Fruit fly (Drosophila melanogaster) whole organism, adult: ENCODE measurements around the gene CG46306.

Experiments
- CG11617 ChIP-seq: fragments of 200-800 bp; sonication (Bioruptor generic); optimal IDR thresholded peaks from 2 replicates; lab custom pipeline; 2017; ENCODE audit warnings: mild to moderate bottlenecking, missing biosample characterization, missing genetic modification reagents, missing genetic modification characterization
- CG12768 ChIP-seq: fragments of 200-800 bp; sonication (Bioruptor generic); optimal IDR thresholded peaks from 2 replicates; lab custom pipeline; 2017; ENCODE audit warnings: missing biosample characterization, missing genetic modification characterization, mild to moderate bottlenecking, moderate library complexity, missing genetic modification reagents
- CG14711 ChIP-seq: fragments of 200-800 bp; sonication (Bioruptor generic); optimal IDR thresholded peaks from 2 replicates; lab custom pipeline; 2018; ENCODE audit warnings: missing biosample characterization, mild to moderate bottlenecking, missing genetic modification characterization, moderate library complexity
- CG1620 ChIP-seq: fragments of 200-800 bp; sonication (Bioruptor generic); optimal IDR thresholded peaks from 2 replicates; lab custom pipeline; 2016; ENCODE audit warnings: missing biosample characterization, missing genetic modification characterization
- CG33017 ChIP-seq: fragments of 200-800 bp; sonication (Bioruptor generic); optimal IDR thresholded peaks from 2 replicates; lab custom pipeline; 2018; ENCODE audit warnings: missing biosample characterization, mild to moderate bottlenecking, missing genetic modification characterization, moderate library complexity
- CG5204 ChIP-seq: fragments of 200-800 bp; sonication (Bioruptor generic); optimal IDR thresholded peaks from 2 replicates; lab custom pipeline; 2016; ENCODE audit warnings: missing biosample characterization, missing genetic modification characterization
- CG7045 ChIP-seq: fragments of 200-800 bp; sonication (Bioruptor generic); optimal IDR thresholded peaks from 2 replicates; lab custom pipeline; 2017; ENCODE audit warnings: missing biosample characterization, mild to moderate bottlenecking, missing genetic modification characterization
- CG7101 ChIP-seq: fragments of 200-800 bp; sonication (Bioruptor generic); optimal IDR thresholded peaks from 2 replicates; lab custom pipeline; 2018; ENCODE audit warnings: missing biosample characterization, mild to moderate bottlenecking, missing genetic modification characterization, moderate library complexity
- Clk ChIP-seq: fragments of 200-800 bp; sonication (Bioruptor generic); optimal IDR thresholded peaks from 2 replicates; lab custom pipeline; 2017; ENCODE audit warnings: missing biosample characterization, missing genetic modification characterization
- Crg-1 ChIP-seq: fragments of 200-800 bp; sonication (Bioruptor generic); optimal IDR thresholded peaks from 2 replicates; lab custom pipeline; 2016; ENCODE audit warnings: missing biosample characterization, missing genetic modification characterization
- Hr96 ChIP-seq: fragments of 200-800 bp; sonication (Bioruptor generic); optimal IDR thresholded peaks from 2 replicates; lab custom pipeline; 2016; ENCODE audit warnings: missing biosample characterization, missing genetic modification characterization
- Mnt ChIP-seq: fragments of 200-800 bp; sonication (Bioruptor generic); optimal IDR thresholded peaks from 2 replicates; lab custom pipeline; 2016; ENCODE audit warnings: missing biosample characterization, mild to moderate bottlenecking, missing genetic modification characterization
- bab1 ChIP-seq: fragments of 200-800 bp; sonication (Bioruptor generic); optimal IDR thresholded peaks from 3 replicates; lab custom pipeline; 2019; ENCODE audit warnings: missing biosample characterization, mild to moderate bottlenecking, missing genetic modification characterization, moderate library complexity
- cic ChIP-seq: fragments of 200-800 bp; sonication (Bioruptor generic); optimal IDR thresholded peaks from 2 replicates; lab custom pipeline; 2017; ENCODE audit warnings: missing biosample characterization, mild to moderate bottlenecking, missing genetic modification characterization, moderate library complexity
- cnc ChIP-seq, 2 experiments: fragments of >200 bp; optimal IDR thresholded peaks; 2 replicates each; lab custom pipeline; 2017
- kay ChIP-seq: fragments of 200-800 bp; sonication (Bioruptor generic); peaks from one replicate; lab custom pipeline; 2016; ENCODE audit warnings: missing biosample characterization, missing genetic modification characterization, borderline replicate concordance
- ovo ChIP-seq: fragments of 200-800 bp; sonication (Bioruptor generic); optimal IDR thresholded peaks from 2 replicates; lab custom pipeline; 2016; ENCODE audit warnings: missing biosample characterization, missing genetic modification characterization
- pad ChIP-seq: fragments of 200-800 bp; sonication (Bioruptor generic); optimal IDR thresholded peaks from 3 replicates; lab custom pipeline; 2017; ENCODE audit warnings: missing biosample characterization, missing genetic modification characterization, mild to moderate bottlenecking, moderate library complexity, missing genetic modification reagents
- tj ChIP-seq: fragments of 200-800 bp; sonication (Bioruptor generic); optimal IDR thresholded peaks from 3 replicates; lab custom pipeline; 2017; ENCODE audit warnings: missing biosample characterization, mild to moderate bottlenecking, missing genetic modification characterization, moderate library complexity
- toe ChIP-seq: fragments of 200-800 bp; sonication (Bioruptor generic); optimal IDR thresholded peaks from 2 replicates; lab custom pipeline; 2016; ENCODE audit warnings: missing biosample characterization, missing genetic modification characterization

Gene CG46306

dm6 chrX:16844295-16844694 is 9.0 kb upstream of the CG46306 start, which contains the start of gene RSG7:
Gene RSG7, minus strand, starts transcription at chrX:16844433.
- TF ChIP-seq Hr96 (GFP tag; lab: Kevin White, UChicago) = no peak
- TF ChIP-seq ovo (GFP tag; lab: Kevin White, UChicago) = no peak
- TF ChIP-seq CG33017 = no peak

dm6 chrX:16839905-16840304 is 4.6 kb upstream of the CG46306 start:
- TF ChIP-seq CG7045 (GFP tag; lab: Kevin White, UChicago) (no peak), toe (GFP tag; lab: Kevin White, UChicago) (no peak), CG1620 (GFP tag; lab: Kevin White, UChicago) (no peak), cnc (optimal IDR thresholded peaks at IDR 0.05; lab: Kevin White, UChicago) (no peak), CG5204 (no peak), CG33017 (no peak), CG7101 (tag; lab: Kevin White, UChicago) (no peak), tj (GFP tag; lab: Kevin White, UChicago) (no peak), ovo (GFP tag; lab: Kevin White, UChicago) (no peak), CG14711 (no peak)

dm6 chrX:16839033-16839432 is 3.7 kb upstream of the CG46306 start:
- TF ChIP-seq kay (GFP tag; lab: Kevin White, UChicago) (no peak), toe (GFP tag; lab: Kevin White, UChicago) (no peak), CG5204 (no peak), CG33017 (no peak), CG7045 (GFP tag; lab: Kevin White, UChicago) (no peak), cic (GFP tag; lab: Kevin White, UChicago) (no peak), bab1 (GFP tag; lab: Kevin White, UChicago) (no peak), CG11617 (no peak), Mnt (GFP tag; lab: Kevin White, UChicago) (no peak), Hr96 (GFP tag; lab: Kevin White, UChicago) (no peak), CG1620 (GFP tag; lab: Kevin White, UChicago) (no peak), tj (GFP tag; lab: Kevin White, UChicago) (no peak), pad (GFP tag; lab: Kevin White, UChicago) (no peak)

- TF ChIP-seq CG7045 (GFP tag; lab: Kevin White, UChicago) (no peak), kay (GFP tag; lab: Kevin White, UChicago) (no peak), Mnt (GFP tag; lab: Kevin White, UChicago) (no peak), CG12768 (no peak), Hr96 (GFP tag; lab: Kevin White, UChicago) (no peak), CG11617 (no peak), CG1620 (GFP tag; lab: Kevin White, UChicago) (no peak), ovo (GFP tag; lab: Kevin White, UChicago) (no peak), pad (GFP tag; lab: Kevin White, UChicago) (no peak), Crg-1 (GFP tag; lab: Kevin White, UChicago) (no peak), toe (GFP tag; lab: Kevin White, UChicago) (no peak), CG5204 (no peak), Clk (GFP tag; lab: Kevin White, UChicago) (no peak), CG33017 (no peak), CG14711 (no peak), tj (GFP tag; lab: Kevin White, UChicago) (no peak), cic (GFP tag; lab: Kevin White, UChicago) (no peak)
These were observed 2.4 kb upstream of the CG46306 start for dm6 chrX:16837588-16838178.

- no peak for TF ChIP-seq CG7101 (tag; lab: Kevin White, UChicago)
- TF ChIP-seq kay (GFP tag; lab: Kevin White, UChicago) = peak; percentile 58
These were observed 1.5 kb upstream of the CG46306 start for dm6 chrX:16836805-16837333.

- TF ChIP-seq ovo (GFP tag; lab: Kevin White, UChicago) (peak; percentile 61), kay (GFP tag; lab: Kevin White, UChicago) (no peak), bab1 (GFP tag; lab: Kevin White, UChicago) (no peak), tj (GFP tag; lab: Kevin White, UChicago) (peak; percentile 28)
These were observed 925 bp upstream of the CG46306 start for dm6 chrX:16836091-16836799.

dm6 chrX:16834259-16834658 is 1.1 kb downstream of the CG46306 start:
- TF ChIP-seq Crg-1 (GFP tag; lab: Kevin White, UChicago) (no peak), toe (GFP tag; lab: Kevin White, UChicago) (no peak), CG33017 (no peak), cnc (optimal IDR thresholded peaks at IDR 0.05; lab: Kevin White, UChicago) (no peak), Mnt (GFP tag; lab: Kevin White, UChicago) (no peak), CG7101 (tag; lab: Kevin White, UChicago) (no peak), cic (GFP tag; lab: Kevin White, UChicago) (no peak), pad (GFP tag; lab: Kevin White, UChicago) (no peak), CG14711 (no peak)
